Worm (Caenorhabditis elegans) whole organism, L4 larva: ENCODE measurements around the gene flad-1.

Source experiments
- F37D6.2 ChIP-seq: sonication (generic microtip); optimal IDR thresholded peaks from 2 replicates; lab custom pipeline; 2016; ENCODE audit warnings: mild to moderate bottlenecking, missing genetic modification characterization, missing compliant biosample characterization
- R02D3.7 ChIP-seq: fragments of 150-350 bp; sonication (generic microtip); optimal IDR thresholded peaks from 3 replicates; lab custom pipeline; 2014; ENCODE audit warnings: missing biosample characterization, missing genetic modification characterization
- aly-2 ChIP-seq: sonication (generic microtip); optimal IDR thresholded peaks from 2 replicates; lab custom pipeline; 2018; ENCODE audit warnings: missing biosample characterization, missing genetic modification characterization
- ama-1 ChIP-seq: fragments of 150-350 bp; optimal IDR thresholded peaks from 2 replicates; lab custom pipeline; 2014; ENCODE audit warnings: inconsistent platforms, mixed read lengths
- daf-12 ChIP-seq: fragments of 150-350 bp; optimal IDR thresholded peaks from 2 replicates; lab custom pipeline; 2014; ENCODE audit warnings: missing biosample characterization, missing genetic modification reagents, missing genetic modification characterization
- fkh-10 ChIP-seq: fragments of 150-350 bp; optimal IDR thresholded peaks from 2 replicates; lab custom pipeline; 2014; ENCODE audit warnings: missing biosample characterization, missing genetic modification reagents, missing genetic modification characterization
- fos-1 ChIP-seq: fragments of 150-350 bp; optimal IDR thresholded peaks from 2 replicates; lab custom pipeline; 2014; ENCODE audit warnings: missing biosample characterization, missing genetic modification characterization
- mxl-3 ChIP-seq: fragments of 200-800 bp; sonication (Bioruptor generic); optimal IDR thresholded peaks from 2 replicates; lab custom pipeline; 2018; ENCODE audit warnings: mild to moderate bottlenecking, missing genetic modification characterization, missing compliant biosample characterization
- nhr-237 ChIP-seq: sonication (generic microtip); optimal IDR thresholded peaks from 2 replicates; lab custom pipeline; 2017; ENCODE audit warnings: missing biosample characterization, missing genetic modification characterization
- nhr-28 ChIP-seq: fragments of 150-350 bp; optimal IDR thresholded peaks from 2 replicates; lab custom pipeline; 2014; ENCODE audit warnings: missing biosample characterization, missing genetic modification characterization
- nhr-48 ChIP-seq: sonication (generic microtip); optimal IDR thresholded peaks from 2 replicates; lab custom pipeline; 2016; ENCODE audit warnings: mild to moderate bottlenecking, missing genetic modification characterization, missing compliant biosample characterization
- nhr-76 ChIP-seq: fragments of 150-350 bp; optimal IDR thresholded peaks from 2 replicates; lab custom pipeline; 2014; ENCODE audit warnings: missing biosample characterization, missing genetic modification characterization
- snpc-4 ChIP-seq: fragments of 150-350 bp; optimal IDR thresholded peaks from 2 replicates; lab custom pipeline; 2014; ENCODE audit warnings: missing biosample characterization, missing genetic modification characterization
- ztf-11 ChIP-seq: fragments of 150-350 bp; optimal IDR thresholded peaks from 2 replicates; lab custom pipeline; 2014; ENCODE audit warnings: missing biosample characterization, missing genetic modification characterization

- TF ChIP-seq F37D6.2 (tag; lab: Kevin White, UChicago) (no peak), aly-2 (tag; lab: Kevin White, UChicago) (no peak), mxl-3 (GFP tag; lab: Kevin White, UChicago) (no peak), ama-1 (lab: Kevin White, UChicago) (no peak), nhr-237 (tag; lab: Kevin White, UChicago) (no peak), nhr-76 (tag; lab: Kevin White, UChicago) (no peak), nhr-28 (no peak), fkh-10 (GFP tag; lab: Kevin White, UChicago) (no peak), daf-12 (no peak), snpc-4 (no peak), nhr-48 (tag; lab: Kevin White, UChicago) (no peak), fos-1 (tag; lab: Kevin White, UChicago) (no peak), ztf-11 (no peak), R02D3.7 (tag; lab: Kevin White, UChicago) (no peak)
Measured at ce11 chrII:9921622-9922269, 22.2 kb upstream of the flad-1 start, which contains the start of gene C05C10.2.
